Fruit fly (Drosophila melanogaster) whole organism, embryonic: ENCODE measurements around the gene CG3165.

Experiments used
- Ada2b ChIP-seq: fragments of 200-800 bp; sonication (Bioruptor generic); IDR thresholded peaks from 2 replicates; pipeline ENCODE4 v1.3.6; 2022; ENCODE audit warnings: missing biosample characterization, missing genetic modification characterization
- Aef1 ChIP-seq: fragments of 200-800 bp; sonication (Bioruptor generic); IDR thresholded peaks from 3 replicates; pipeline ENCODE4 v1.3.6; 2022; ENCODE audit warnings: missing biosample characterization, missing genetic modification characterization
- BEAF-32 ChIP-seq: fragments of 200-800 bp; sonication (Bioruptor generic); optimal IDR thresholded peaks from 3 replicates; lab custom pipeline; 2017; ENCODE audit warnings: missing biosample characterization, missing genetic modification characterization, mild to moderate bottlenecking, moderate library complexity, missing genetic modification reagents
- CG1024 ChIP-seq: fragments of 200-800 bp; sonication (Bioruptor generic); IDR thresholded peaks from 2 replicates; pipeline ENCODE4 v1.3.6; 2022; ENCODE audit warnings: missing biosample characterization, missing genetic modification characterization
- CG10267 ChIP-seq: fragments of 200-800 bp; sonication (Bioruptor generic); optimal IDR thresholded peaks from 2 replicates; lab custom pipeline; 2018; ENCODE audit warnings: missing biosample characterization, mild to moderate bottlenecking, missing genetic modification characterization, moderate library complexity
- CG11696 ChIP-seq: fragments of 200-800 bp; sonication (Bioruptor generic); IDR thresholded peaks from 2 replicates; pipeline ENCODE4 v1.3.6; 2022; ENCODE audit warnings: missing biosample characterization, missing genetic modification characterization
- CG1233 ChIP-seq: fragments of 200-800 bp; sonication (Bioruptor generic); optimal IDR thresholded peaks from 4 replicates; lab custom pipeline; 2018; ENCODE audit warnings: missing biosample characterization, mild to moderate bottlenecking, missing genetic modification characterization
- CG13775 ChIP-seq: fragments of 200-800 bp; sonication (Bioruptor generic); optimal IDR thresholded peaks from 3 replicates; lab custom pipeline; 2017; ENCODE audit warnings: missing biosample characterization, mild to moderate bottlenecking, missing genetic modification characterization
- CG14014 ChIP-seq: fragments of 200-800 bp; sonication (Bioruptor generic); IDR thresholded peaks from 2 replicates; pipeline ENCODE4 v1.3.6; 2022; ENCODE audit warnings: missing biosample characterization, missing genetic modification characterization
- CG14441 ChIP-seq: fragments of 200-800 bp; sonication (Bioruptor generic); IDR thresholded peaks from 2 replicates; pipeline ENCODE4 v1.3.6; 2022; ENCODE audit warnings: missing biosample characterization, missing genetic modification characterization
- CG15073 ChIP-seq: fragments of 200-800 bp; sonication (Bioruptor generic); optimal IDR thresholded peaks from 2 replicates; lab custom pipeline; 2016; ENCODE audit warnings: missing biosample characterization, missing genetic modification characterization
- CG1647 ChIP-seq: fragments of 200-800 bp; sonication (Bioruptor generic); optimal IDR thresholded peaks from 3 replicates; lab custom pipeline; 2016; ENCODE audit warnings: missing biosample characterization, missing genetic modification characterization
- CG17802 ChIP-seq: fragments of 200-800 bp; sonication (Bioruptor generic); optimal IDR thresholded peaks from 2 replicates; lab custom pipeline; 2018; ENCODE audit warnings: missing biosample characterization, mild to moderate bottlenecking, missing genetic modification characterization, moderate library complexity
- CG17829 ChIP-seq: fragments of 200-800 bp; optimal IDR thresholded peaks from 2 replicates; lab custom pipeline; 2019; ENCODE audit warnings: missing biosample characterization, mild to moderate bottlenecking, missing genetic modification characterization, moderate library complexity
- CG2199 ChIP-seq: fragments of 200-800 bp; sonication (Bioruptor generic); IDR thresholded peaks from 3 replicates; pipeline ENCODE4 v1.3.6; 2022; ENCODE audit warnings: missing biosample characterization, missing genetic modification characterization
- CG2202 ChIP-seq: fragments of 200-800 bp; sonication (Bioruptor generic); optimal IDR thresholded peaks from 2 replicates; lab custom pipeline; 2018; ENCODE audit warnings: missing biosample characterization, mild to moderate bottlenecking, missing genetic modification characterization
- CG30403 ChIP-seq: fragments of 200-800 bp; sonication (Bioruptor generic); optimal IDR thresholded peaks from 3 replicates; lab custom pipeline; 2016; ENCODE audit warnings: missing biosample characterization, missing genetic modification characterization
- CG30431 ChIP-seq: fragments of 200-800 bp; sonication (Bioruptor generic); optimal IDR thresholded peaks from 2 replicates; lab custom pipeline; 2017; ENCODE audit warnings: missing biosample characterization, missing genetic modification characterization
- CG31388 ChIP-seq: fragments of 200-800 bp; sonication (Bioruptor generic); optimal IDR thresholded peaks from 2 replicates; lab custom pipeline; 2016; ENCODE audit warnings: missing biosample characterization, missing genetic modification characterization
- CG31441 ChIP-seq: fragments of 200-800 bp; sonication (Bioruptor generic); IDR thresholded peaks from 2 replicates; pipeline ENCODE4 v1.3.6; 2022; ENCODE audit warnings: missing biosample characterization, missing genetic modification characterization
- CG33557 ChIP-seq: fragments of 200-800 bp; sonication (Bioruptor generic); optimal IDR thresholded peaks from 2 replicates; lab custom pipeline; 2019; ENCODE audit warnings: missing biosample characterization, mild to moderate bottlenecking, missing genetic modification characterization, moderate library complexity
- CG3407 ChIP-seq: fragments of 200-800 bp; sonication (Bioruptor generic); optimal IDR thresholded peaks from 2 replicates; lab custom pipeline; 2018; ENCODE audit warnings: missing biosample characterization, mild to moderate bottlenecking, missing genetic modification characterization
- CG34376 ChIP-seq: fragments of 200-800 bp; sonication (Bioruptor generic); optimal IDR thresholded peaks from 2 replicates; lab custom pipeline; 2018; ENCODE audit warnings: missing biosample characterization, mild to moderate bottlenecking, missing genetic modification characterization
- CG3726 ChIP-seq: fragments of 200-800 bp; sonication (Bioruptor generic); IDR thresholded peaks from 3 replicates; pipeline ENCODE4, ENCODE4 v1.3.6; 2022; ENCODE audit warnings: missing biosample characterization, missing genetic modification characterization
- CG3847 ChIP-seq: fragments of 200-800 bp; sonication (Bioruptor generic); IDR thresholded peaks from 2 replicates; pipeline ENCODE4 v1.3.6; 2022; ENCODE audit warnings: missing biosample characterization, missing genetic modification characterization
- CG4360 ChIP-seq: fragments of 200-800 bp; sonication (Bioruptor generic); IDR thresholded peaks from 2 replicates; pipeline ENCODE4 v1.3.6; 2022; ENCODE audit warnings: missing biosample characterization, missing genetic modification characterization
- CG5245 ChIP-seq: fragments of 200-800 bp; sonication (Bioruptor generic); optimal IDR thresholded peaks from 3 replicates; lab custom pipeline; 2016; ENCODE audit warnings: missing biosample characterization, missing genetic modification characterization
- CG7928 ChIP-seq: fragments of 200-800 bp; sonication (Bioruptor generic); optimal IDR thresholded peaks from 2 replicates; lab custom pipeline; 2017; ENCODE audit warnings: missing biosample characterization, mild to moderate bottlenecking, missing genetic modification characterization
- CG8944 ChIP-seq: fragments of 200-800 bp; sonication (Bioruptor generic); optimal IDR thresholded peaks from 3 replicates; lab custom pipeline; 2016; ENCODE audit warnings: missing biosample characterization, missing genetic modification characterization
- CG9437 ChIP-seq: fragments of 200-800 bp; sonication (Bioruptor generic); optimal IDR thresholded peaks from 2 replicates; lab custom pipeline; 2018; ENCODE audit warnings: missing biosample characterization, mild to moderate bottlenecking, missing genetic modification characterization
- CG9797 ChIP-seq: fragments of 200-800 bp; sonication (Bioruptor generic); optimal IDR thresholded peaks from 3 replicates; lab custom pipeline; 2018; ENCODE audit warnings: missing biosample characterization, mild to moderate bottlenecking, missing genetic modification characterization
- CTCF ChIP-seq: fragments of 200-800 bp; sonication (Bioruptor generic); optimal IDR thresholded peaks from 2 replicates; lab custom pipeline; 2017; ENCODE audit warnings: missing biosample characterization, mild to moderate bottlenecking, missing genetic modification characterization, moderate library complexity
- Camta ChIP-seq: fragments of 200-800 bp; sonication (Bioruptor generic); optimal IDR thresholded peaks from 2 replicates; lab custom pipeline; 2016; ENCODE audit warnings: missing biosample characterization, missing genetic modification characterization
- CkIIα-i1 ChIP-seq: fragments of 200-800 bp; sonication (Bioruptor generic); IDR thresholded peaks from 2 replicates; pipeline ENCODE4 v1.3.6; 2022; ENCODE audit warnings: missing biosample characterization, missing genetic modification characterization
- Dip2 ChIP-seq: fragments of 200-800 bp; sonication (Bioruptor generic); IDR thresholded peaks from 2 replicates; pipeline ENCODE4 v1.3.6; 2022; ENCODE audit warnings: missing biosample characterization, missing genetic modification characterization
- HLH4C ChIP-seq: fragments of 200-800 bp; sonication (Bioruptor generic); IDR thresholded peaks from 3 replicates; pipeline ENCODE4 v1.3.6; 2022; ENCODE audit warnings: missing biosample characterization, missing genetic modification characterization; ENCODE audit not compliant: partially characterized antibody
- HLHmδ ChIP-seq: fragments of 200-800 bp; sonication (Bioruptor generic); optimal IDR thresholded peaks from 2 replicates; lab custom pipeline; 2018; ENCODE audit warnings: missing biosample characterization, mild to moderate bottlenecking, missing genetic modification characterization, moderate library complexity
- MTF-1 ChIP-seq: fragments of 200-800 bp; sonication (Bioruptor generic); optimal IDR thresholded peaks from 2 replicates; lab custom pipeline; 2018; ENCODE audit warnings: missing biosample characterization, mild to moderate bottlenecking, missing genetic modification characterization, borderline replicate concordance
- Mrtf ChIP-seq: fragments of 200-800 bp; sonication (Bioruptor generic); IDR thresholded peaks from 3 replicates; pipeline ENCODE4 v1.3.6; 2022; ENCODE audit warnings: missing biosample characterization, missing genetic modification characterization
- NFAT ChIP-seq: fragments of 200-800 bp; sonication (Bioruptor generic); IDR thresholded peaks from 2 replicates; pipeline ENCODE4 v1.3.6; 2022; ENCODE audit warnings: missing biosample characterization, missing genetic modification characterization
- Rx ChIP-seq: fragments of 200-800 bp; sonication (Bioruptor generic); IDR thresholded peaks from 2 replicates; pipeline ENCODE4 v1.3.6; 2022; ENCODE audit warnings: missing biosample characterization, missing genetic modification characterization
- crc ChIP-seq: fragments of 200-800 bp; sonication (Bioruptor generic); optimal IDR thresholded peaks from 2 replicates; lab custom pipeline; 2016; ENCODE audit warnings: missing biosample characterization, missing genetic modification characterization
- dati ChIP-seq: fragments of 200-800 bp; sonication (Bioruptor generic); IDR thresholded peaks from 2 replicates; pipeline ENCODE4 v1.3.6; 2022; ENCODE audit warnings: missing biosample characterization, missing genetic modification characterization
- disco-r ChIP-seq: fragments of 200-800 bp; sonication (Bioruptor generic); optimal IDR thresholded peaks from 2 replicates; lab custom pipeline; 2016; ENCODE audit warnings: missing biosample characterization, missing genetic modification characterization
- dmrt11E ChIP-seq: fragments of 200-800 bp; sonication (Bioruptor generic); optimal IDR thresholded peaks from 3 replicates; lab custom pipeline; 2018; ENCODE audit warnings: missing biosample characterization, mild to moderate bottlenecking, missing genetic modification characterization, moderate library complexity
- exex ChIP-seq: fragments of 200-800 bp; sonication (Bioruptor generic); optimal IDR thresholded peaks from 4 replicates; lab custom pipeline; 2018; ENCODE audit warnings: missing biosample characterization, mild to moderate bottlenecking, missing genetic modification characterization, moderate library complexity
- gfzf ChIP-seq: fragments of 200-800 bp; sonication (Bioruptor generic); optimal IDR thresholded peaks from 2 replicates; lab custom pipeline; 2016; ENCODE audit warnings: missing biosample characterization, mild to moderate bottlenecking, missing genetic modification characterization, moderate library complexity
- nau ChIP-seq: fragments of 200-800 bp; sonication (Bioruptor generic); optimal IDR thresholded peaks from 3 replicates; lab custom pipeline; 2017; ENCODE audit warnings: missing biosample characterization, mild to moderate bottlenecking, missing genetic modification characterization, missing genetic modification reagents
- psq ChIP-seq: fragments of 200-800 bp; sonication (Bioruptor generic); optimal IDR thresholded peaks from 2 replicates; lab custom pipeline; 2017; ENCODE audit warnings: missing biosample characterization, missing genetic modification characterization
- sim ChIP-seq: fragments of 200-800 bp; sonication (Bioruptor generic); IDR thresholded peaks from 2 replicates; pipeline ENCODE4 v1.3.6; 2022; ENCODE audit warnings: missing biosample characterization, missing genetic modification characterization
- trem ChIP-seq: fragments of 200-800 bp; optimal IDR thresholded peaks from 3 replicates; lab custom pipeline; 2019; ENCODE audit warnings: missing biosample characterization, mild to moderate bottlenecking, missing genetic modification characterization, moderate library complexity
- zen ChIP-seq: fragments of 200-800 bp; sonication (Bioruptor generic); optimal IDR thresholded peaks from 3 replicates; lab custom pipeline; 2018; ENCODE audit warnings: missing biosample characterization, mild to moderate bottlenecking, missing genetic modification characterization, moderate library complexity

Gene CG3165

DNA sequence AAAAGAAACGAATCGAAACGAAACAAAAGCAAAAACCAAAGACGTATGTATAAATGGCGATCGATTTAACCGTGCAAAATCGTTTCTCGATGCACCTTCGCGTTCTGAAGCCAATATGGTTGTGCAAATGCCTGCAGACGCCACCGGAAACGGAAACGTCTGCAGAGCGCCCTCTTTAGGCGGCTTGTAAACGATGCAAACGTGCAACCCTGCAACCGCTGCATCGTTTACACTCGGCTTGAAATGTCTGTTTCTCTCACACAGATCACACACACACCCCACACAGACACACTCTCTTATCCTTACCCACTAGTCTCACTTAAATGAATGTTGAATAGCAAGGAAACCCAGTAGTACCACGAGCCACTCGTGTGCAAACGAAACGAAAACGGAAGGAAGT lies 10.0 kb upstream of the CG3165 start (continued):
- TF ChIP-seq CG14441 (GFP tag; lab: Robert Waterston, UW) (no peak), nau (GFP tag; lab: Kevin White, UChicago) (no peak), CG34376 (no peak), Camta (GFP tag; lab: Kevin White, UChicago) (peak; percentile 2), CG3726 (GFP tag; lab: Robert Waterston, UW) (peak; percentile 63; the same call in 1 of the 3 replicates), CG33557 (GFP tag; lab: Kevin White, UChicago) (peak; percentile 74), CG31388 (GFP tag; lab: Kevin White, UChicago) (no peak), CG10267 (tag; lab: Kevin White, UChicago) (peak; percentile 11), CG1647 (no peak), CkIIα-i1 (GFP tag; lab: Robert Waterston, UW) (no peak), psq (GFP tag; lab: Kevin White, UChicago) (no peak), Mrtf (peak; percentile 38; the same call in 1 of the 3 replicates), CG7928 (GFP tag; lab: Kevin White, UChicago) (no peak), CG1024 (GFP tag; lab: Robert Waterston, UW) (peak; percentile 17; the same call in 1 of the 2 replicates), Dip2 (GFP tag; lab: Robert Waterston, UW) (no peak), CG3407 (GFP tag; lab: Kevin White, UChicago) (peak; percentile 4), CG8944 (GFP tag; lab: Kevin White, UChicago) (no peak), HLH4C (GFP tag; lab: Robert Waterston, UW) (no peak), Ada2b (GFP tag; lab: Robert Waterston, UW) (no peak), CG30403 (GFP tag; lab: Kevin White, UChicago) (no peak), CG2199 (GFP tag; lab: Robert Waterston, UW) (0 out of 3 replicates have a peak, but pooled peaks have one; percentile 8), CTCF (peak; percentile 82), CG9437 (GFP tag; lab: Kevin White, UChicago) (no peak), crc (GFP tag; lab: Kevin White, UChicago) (no peak), CG31441 (GFP tag; lab: Robert Waterston, UW) (no peak), MTF-1 (GFP tag; lab: Kevin White, UChicago) (peak; percentile 47), BEAF-32 (GFP tag; lab: Kevin White, UChicago) (no peak), HLHmδ (GFP tag; lab: Kevin White, UChicago) (peak; percentile 74), CG11696 (GFP tag; lab: Robert Waterston, UW) (no peak), Aef1 (GFP tag; lab: Robert Waterston, UW) (no peak), CG14014 (GFP tag; lab: Robert Waterston, UW) (no peak), CG17802 (tag; lab: Kevin White, UChicago) (peak; percentile 26), CG2202 (tag; lab: Kevin White, UChicago) (peak; percentile 17), CG3847 (GFP tag; lab: Robert Waterston, UW) (peak; percentile 30; the same call in 1 of the 2 replicates), CG17829 (tag; lab: Kevin White, UChicago) (no peak), Rx (0 out of 2 replicates have a peak, but pooled peaks have one; percentile 3), CG4360 (GFP tag; lab: Robert Waterston, UW) (no peak), CG9797 (GFP tag; lab: Kevin White, UChicago) (peak; percentile 17), zen (tag; lab: Kevin White, UChicago) (peak; percentile 58), NFAT (GFP tag; lab: Robert Waterston, UW) (0 out of 2 replicates have a peak, but pooled peaks have one; percentile 25), CG15073 (GFP tag; lab: Kevin White, UChicago) (no peak), trem (tag; lab: Kevin White, UChicago) (peak; percentile 8), dati (no peak), disco-r (GFP tag; lab: Kevin White, UChicago) (no peak), CG30431 (GFP tag; lab: Kevin White, UChicago) (peak; percentile 2), sim (GFP tag; lab: Robert Waterston, UW) (peak; percentile 38; the same call in 1 of the 2 replicates), gfzf (no peak), CG1233 (peak; percentile 19), CG13775 (peak; percentile 15), dmrt11E (tag; lab: Kevin White, UChicago) (peak; percentile 54), exex (tag; lab: Kevin White, UChicago) (no peak), CG5245 (GFP tag; lab: Kevin White, UChicago) (peak; percentile 2)
